Worm (Caenorhabditis elegans): ENCODE results near the gene C56G2.15.

Gene C56G2.15

ce11 chrIII:6343229-6343628 lies 24.5 kb downstream of the C56G2.15 start, which contains the start of gene C56G2.9:
C56G2.9 (minus strand) TSS chrIII:6343329.
- TF ChIP-seq crh-2 (tag; optimal IDR thresholded peaks at IDR 0.05) (no peak), nhr-129 (tag; optimal IDR thresholded peaks at IDR 0.05) (no peak), ceh-82 (tag; optimal IDR thresholded peaks at IDR 0.05) (no peak), Y55F3AM.14 (GFP tag; optimal IDR thresholded peaks at IDR 0.05) (no peak), aly-2 (tag; optimal IDR thresholded peaks at IDR 0.05) (no peak), unc-62 (GFP tag; optimal IDR thresholded peaks at IDR 0.05) (no peak), C34F6.9 (tag; optimal IDR thresholded peaks at IDR 0.05) (no peak), nhr-11 (tag; optimal IDR thresholded peaks at IDR 0.05) (no peak), R02D3.7 (tag; optimal IDR thresholded peaks at IDR 0.05) (no peak), lin-39 (tag; optimal IDR thresholded peaks at IDR 0.05) (no peak), sem-4 (tag; optimal IDR thresholded peaks at IDR 0.05) (no peak), nhr-77 (tag; optimal IDR thresholded peaks at IDR 0.05) (no peak), mbf-1 (tag; optimal IDR thresholded peaks at IDR 0.05) (no peak)

ce11 chrIII:6341878-6342453 lies 25.7 kb downstream of the C56G2.15 start, which contains the start of gene rpn-13:
rpn-13 (minus strand) TSS chrIII:6341928.
- TF ChIP-seq nhr-129 (tag; optimal IDR thresholded peaks at IDR 0.05): peak; percentile 79
- TF ChIP-seq unc-55 (GFP tag; optimal IDR thresholded peaks at IDR 0.05): peak; percentile 83
- peak; percentile 48 for TF ChIP-seq gmeb-1 (tag; optimal IDR thresholded peaks at IDR 0.05)
- TF ChIP-seq nhr-25 (tag; optimal IDR thresholded peaks at IDR 0.05): peak; percentile 38
- no peak for TF ChIP-seq mbf-1 (tag; optimal IDR thresholded peaks at IDR 0.05)
- peak; percentile 58 for TF ChIP-seq crh-2 (tag; optimal IDR thresholded peaks at IDR 0.05)
- peak; percentile 86 to 98 for TF ChIP-seq lsy-2 (tag; optimal IDR thresholded peaks at IDR 0.05)
- TF ChIP-seq fos-1 (tag; optimal IDR thresholded peaks at IDR 0.05): peak; percentile 36
- peak; percentile 81 for TF ChIP-seq C34F6.9 (tag; optimal IDR thresholded peaks at IDR 0.05)
- TF ChIP-seq F13H6.1 (tag; optimal IDR thresholded peaks at IDR 0.05): no peak
- no peak for TF ChIP-seq elt-3 (tag; optimal IDR thresholded peaks at IDR 0.05)
- TF ChIP-seq lin-13 (GFP tag; optimal IDR thresholded peaks at IDR 0.05): peak; percentile 55
- peak; percentile 76 for TF ChIP-seq skn-1 (tag; optimal IDR thresholded peaks at IDR 0.05)
- TF ChIP-seq mab-5 (tag; optimal IDR thresholded peaks at IDR 0.05): no peak
- peak in 1 of 2 experiments; percentile 8 for TF ChIP-seq mdl-1 (tag; optimal IDR thresholded peaks at IDR 0.05)
- TF ChIP-seq unc-39 (tag; optimal IDR thresholded peaks at IDR 0.05): no peak

ce11 chrIII:6339919-6340434 lies 27.7 kb downstream of the C56G2.15 start, which contains the start of gene let-767:
let-767 (minus strand) TSS chrIII:6339969.
- TF ChIP-seq zag-1 (tag; optimal IDR thresholded peaks at IDR 0.05) (no peak), fos-1 (tag; optimal IDR thresholded peaks at IDR 0.05) (peak; percentile 35), F13H6.1 (tag; optimal IDR thresholded peaks at IDR 0.05) (no peak), sma-9 (GFP tag; optimal IDR thresholded peaks at IDR 0.05) (peak; percentile 6), sma-9 (tag; optimal IDR thresholded peaks at IDR 0.05) (no peak), mab-5 (tag; optimal IDR thresholded peaks at IDR 0.05) (no peak), crh-2 (tag; optimal IDR thresholded peaks at IDR 0.05) (peak; percentile 27), aly-2 (tag; optimal IDR thresholded peaks at IDR 0.05) (no peak), gmeb-1 (tag; optimal IDR thresholded peaks at IDR 0.05) (peak; percentile 25)

ce11 chrIII:6334364-6334763 lies 33.3 kb downstream of the C56G2.15 start:
- no peak for TF ChIP-seq alr-1 (tag; optimal IDR thresholded peaks at IDR 0.05)

ce11 chrIII:6331211-6331782 lies 36.4 kb downstream of the C56G2.15 start, which contains the start of gene C56G2.4:
C56G2.4 (plus strand) TSS chrIII:6331732.
- no peak for TF ChIP-seq nhr-25 (tag; optimal IDR thresholded peaks at IDR 0.05)
- no peak for TF ChIP-seq unc-39 (tag; optimal IDR thresholded peaks at IDR 0.05)
- TF ChIP-seq lsy-2 (tag; optimal IDR thresholded peaks at IDR 0.05): no peak
- no peak for TF ChIP-seq unc-55 (GFP tag; optimal IDR thresholded peaks at IDR 0.05)
- no peak for TF ChIP-seq sma-9 (GFP tag; optimal IDR thresholded peaks at IDR 0.05)
- TF ChIP-seq sma-9 (tag; optimal IDR thresholded peaks at IDR 0.05): no peak
- TF ChIP-seq aly-2 (tag; optimal IDR thresholded peaks at IDR 0.05): no peak
- TF ChIP-seq elt-1 (tag; optimal IDR thresholded peaks at IDR 0.05): no peak
- no peak for TF ChIP-seq unc-62 (GFP tag; optimal IDR thresholded peaks at IDR 0.05)
- no peak for TF ChIP-seq mbf-1 (tag; optimal IDR thresholded peaks at IDR 0.05)

ce11 chrIII:6324139-6324538 lies 43.6 kb downstream of the C56G2.15 start, which contains the start of gene C56G2.5:
C56G2.5 (minus strand) TSS chrIII:6324239.
- TF ChIP-seq nhr-129 (tag; optimal IDR thresholded peaks at IDR 0.05): no peak
- no peak for TF ChIP-seq ceh-16 (tag; optimal IDR thresholded peaks at IDR 0.05)
- no peak for TF ChIP-seq nhr-21 (tag; optimal IDR thresholded peaks at IDR 0.05)
- TF ChIP-seq blmp-1 (tag; optimal IDR thresholded peaks at IDR 0.05; ENCODE audit: insufficient read depth): no peak
- TF ChIP-seq nhr-25 (tag; optimal IDR thresholded peaks at IDR 0.05): no peak
